Worm (Caenorhabditis elegans) whole organism, dauer: ENCODE data around the gene dpy-11.

Source experiments
- unc-62 ChIP-seq: sonication (generic microtip); optimal IDR thresholded peaks from 2 replicates; lab custom pipeline; 2017; ENCODE audit warnings: missing biosample characterization, missing genetic modification reagents, missing genetic modification characterization

dpy-11 gene

DNA sequence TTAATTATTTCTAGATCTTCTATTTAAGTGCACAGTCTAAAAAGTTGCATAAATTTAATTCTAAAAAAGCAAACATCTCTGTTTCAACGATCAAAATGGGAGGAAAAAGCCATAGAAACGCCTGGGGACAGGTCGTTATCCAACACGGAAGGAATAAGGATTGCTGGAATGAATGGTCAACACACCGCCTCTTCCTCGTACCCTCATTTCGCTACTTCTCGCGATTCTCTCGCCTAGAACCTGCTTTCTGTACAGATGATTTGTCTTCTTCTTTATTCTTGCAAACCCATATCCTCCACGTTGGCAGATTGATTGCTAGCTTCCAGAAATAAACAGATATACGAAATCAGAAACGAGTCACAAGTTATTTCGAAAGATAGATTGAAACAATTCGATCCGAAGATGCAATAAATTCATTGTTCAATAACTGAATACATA, at the start of gene dpy-11:
dpy-11 (minus strand) TSS at position 354 of the 438 bp plus-strand sequence.
- no peak for TF ChIP-seq unc-62

DNA sequence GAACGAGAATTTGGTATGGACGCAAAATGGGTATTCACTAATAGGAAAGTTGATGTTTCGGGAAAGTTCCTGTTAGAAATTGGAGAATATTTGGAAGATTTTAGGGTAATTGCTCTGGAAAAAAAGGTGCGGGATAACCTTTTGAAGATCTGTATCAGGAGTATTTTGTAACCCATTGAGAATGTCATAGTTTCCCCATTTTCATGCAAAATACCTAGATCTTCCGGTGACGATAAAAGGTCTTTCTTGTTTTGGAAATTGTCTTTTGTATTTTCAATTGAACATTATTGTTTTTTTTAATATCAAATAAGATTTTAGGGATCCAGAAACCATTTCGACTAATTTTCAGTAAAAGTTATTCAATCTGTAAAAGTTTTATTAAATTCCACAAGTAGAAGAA, 46.6 kb upstream of the dpy-11 start, which contains the start of gene spp-19:
spp-19 (minus strand) TSS at position 101 of the 400 bp plus-strand sequence.
- no peak for TF ChIP-seq unc-62

DNA sequence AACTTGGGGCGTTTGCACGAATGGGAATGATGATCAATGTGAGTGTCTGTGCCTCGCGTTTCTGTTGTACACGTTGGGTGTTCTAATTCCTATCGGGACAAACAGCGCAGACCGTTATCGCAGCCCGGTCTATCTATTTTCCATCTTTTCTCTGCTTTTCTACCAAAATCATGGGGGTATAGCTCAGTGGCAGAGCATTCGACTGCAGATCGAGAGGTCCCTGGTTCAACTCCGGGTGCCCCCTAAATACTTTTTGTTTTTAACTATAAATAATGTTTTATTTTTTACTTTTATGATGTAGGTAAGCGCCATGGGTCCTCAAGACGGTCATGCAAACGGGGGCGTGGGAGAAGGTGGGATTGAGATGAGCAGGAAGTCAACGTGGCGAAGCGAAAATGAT, 44.5 kb upstream of the dpy-11 start:
- TF ChIP-seq unc-62 = no peak

DNA sequence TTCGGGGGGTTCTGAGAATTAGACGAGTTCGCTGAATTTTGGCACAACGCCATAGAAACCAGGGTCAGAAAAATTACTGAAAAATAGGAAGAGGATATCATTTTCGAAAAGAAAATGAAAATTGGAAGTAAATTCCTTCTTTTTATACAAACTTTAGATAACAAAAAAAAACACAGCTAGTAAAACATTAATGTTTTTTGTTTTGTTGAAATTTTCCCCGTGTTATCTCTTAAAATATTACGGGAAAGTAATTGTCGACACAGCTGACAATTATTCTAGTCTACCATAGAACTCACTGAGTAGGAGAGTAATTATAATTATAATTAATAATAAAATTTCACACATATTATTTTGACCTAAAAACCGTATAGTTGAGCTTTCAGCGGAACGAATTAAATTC, 44.1 kb upstream of the dpy-11 start, which contains the start of gene spp-26:
spp-26 (minus strand) TSS at position 101 of the 400 bp plus-strand sequence.
- TF ChIP-seq unc-62 = no peak

DNA sequence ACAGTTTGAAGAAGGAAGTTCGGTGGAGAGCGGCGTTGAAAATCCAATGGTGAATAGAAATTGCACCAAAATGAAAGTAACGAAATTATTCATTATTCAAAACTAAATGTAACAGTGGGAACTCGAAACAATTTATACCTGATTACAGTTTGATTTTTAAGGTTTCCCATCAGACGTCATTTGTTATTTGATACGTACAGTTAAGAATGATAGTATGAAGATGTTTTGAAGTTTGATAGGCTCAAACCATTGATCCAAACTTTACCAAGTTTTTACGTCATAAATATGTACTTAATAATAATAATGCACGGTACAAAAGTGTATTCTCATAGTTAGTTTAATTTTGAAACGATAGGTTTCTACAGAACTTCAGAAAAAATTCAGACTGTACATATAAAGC, 43.1 kb upstream of the dpy-11 start, which contains the start of gene spp-20:
spp-20 (minus strand) TSS at position 101 of the 400 bp plus-strand sequence.
- TF ChIP-seq unc-62 = no peak

DNA sequence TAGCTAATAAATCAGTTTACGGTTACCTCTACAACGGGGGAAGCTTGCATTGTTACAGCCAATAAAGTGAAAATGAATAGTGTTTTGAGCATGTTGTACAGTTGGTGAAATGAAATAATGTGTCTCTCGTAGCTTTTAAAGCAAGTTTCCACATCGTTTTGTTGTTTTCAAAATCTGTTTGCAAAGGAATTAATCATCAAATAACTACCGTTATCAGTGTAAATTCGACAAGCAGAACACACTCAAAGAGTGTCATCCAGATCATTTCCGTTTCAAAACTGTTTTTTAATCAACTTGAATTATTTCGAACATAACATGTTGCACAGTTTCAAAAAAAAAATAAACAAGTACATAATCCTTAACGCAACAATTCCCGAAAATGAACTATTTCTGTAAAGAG, 42.0 kb upstream of the dpy-11 start, which contains the start of gene spp-27:
spp-27 (minus strand) TSS at position 101 of the 400 bp plus-strand sequence.
- TF ChIP-seq unc-62 = no peak

DNA sequence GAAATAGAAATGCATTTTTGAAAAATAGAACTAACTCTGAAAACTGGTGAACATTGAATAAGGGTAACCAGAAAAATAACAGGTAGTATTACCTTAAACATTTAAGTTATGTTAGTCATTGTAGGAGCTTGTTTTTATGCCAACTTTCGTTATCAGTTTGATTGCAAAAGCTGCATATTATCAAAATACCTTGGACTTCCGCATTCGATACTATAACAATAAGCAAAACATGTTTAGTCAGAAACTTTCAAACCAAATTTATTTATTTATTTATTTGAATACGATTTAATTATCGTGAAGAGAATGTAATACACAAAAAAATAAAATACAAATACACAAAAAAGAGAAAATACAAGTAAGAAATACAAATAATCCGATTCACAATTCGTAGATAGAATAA, 39.3 kb upstream of the dpy-11 start, which contains the start of gene K04A8.19:
K04A8.19 (minus strand) TSS at position 101 of the 400 bp plus-strand sequence.
- TF ChIP-seq unc-62 = no peak

DNA sequence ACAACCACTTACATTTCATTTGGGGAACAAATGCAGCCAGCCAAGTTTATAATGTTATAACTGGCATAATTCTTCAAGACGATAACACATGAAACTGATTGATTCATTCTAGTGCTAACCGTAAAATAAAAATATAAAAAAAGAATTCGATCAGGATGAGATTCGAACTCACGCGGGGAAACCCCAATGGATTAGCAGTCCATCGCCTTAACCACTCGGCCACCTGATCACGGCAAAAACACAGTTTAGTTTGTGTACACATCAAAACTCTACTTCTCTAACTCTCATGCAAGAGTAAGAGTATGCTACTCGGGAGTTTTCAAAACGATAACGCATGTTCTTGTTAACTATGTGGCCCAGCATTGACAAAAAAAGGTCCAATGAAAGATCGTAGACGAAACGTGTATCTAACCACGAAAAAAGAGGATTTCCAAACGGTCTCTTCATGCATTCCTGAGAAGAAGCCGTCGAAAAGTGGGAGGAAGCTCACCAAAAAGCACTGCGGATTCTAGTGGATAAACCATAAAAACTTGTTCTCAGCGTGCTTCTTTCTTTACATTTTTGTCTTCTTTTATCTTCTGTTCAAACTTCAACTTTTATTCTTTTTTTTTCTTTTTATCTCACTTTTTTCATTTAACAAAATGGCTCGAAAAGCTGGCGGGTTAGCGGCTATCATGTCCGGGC, 36.8 kb upstream of the dpy-11 start, which contains the start of gene twk-10:
twk-10 (plus strand) TSS at position 634 of the 684 bp plus-strand sequence.
- no peak for TF ChIP-seq unc-62

DNA sequence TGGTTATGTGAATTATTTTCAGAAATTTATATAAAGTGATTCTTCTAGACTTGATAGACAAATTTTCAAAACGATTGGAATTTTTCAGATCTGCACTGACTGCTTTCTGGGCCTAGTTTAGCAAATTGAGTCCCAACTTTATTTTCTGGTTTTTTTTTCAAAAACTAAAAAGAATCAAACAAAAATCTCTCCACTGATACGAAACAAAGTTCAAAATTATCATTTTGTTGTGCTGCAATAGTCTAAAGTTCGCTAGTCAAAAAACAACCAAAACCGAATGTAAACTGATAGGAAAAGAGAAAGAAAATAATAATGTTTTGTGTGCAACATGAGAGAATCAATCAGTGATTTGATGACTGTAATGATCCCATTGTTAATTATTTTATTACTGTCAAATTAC, 34.8 kb upstream of the dpy-11 start, which contains the start of gene lipl-4:
lipl-4 (plus strand) TSS at position 301 of the 400 bp plus-strand sequence.
- TF ChIP-seq unc-62 = no peak

DNA sequence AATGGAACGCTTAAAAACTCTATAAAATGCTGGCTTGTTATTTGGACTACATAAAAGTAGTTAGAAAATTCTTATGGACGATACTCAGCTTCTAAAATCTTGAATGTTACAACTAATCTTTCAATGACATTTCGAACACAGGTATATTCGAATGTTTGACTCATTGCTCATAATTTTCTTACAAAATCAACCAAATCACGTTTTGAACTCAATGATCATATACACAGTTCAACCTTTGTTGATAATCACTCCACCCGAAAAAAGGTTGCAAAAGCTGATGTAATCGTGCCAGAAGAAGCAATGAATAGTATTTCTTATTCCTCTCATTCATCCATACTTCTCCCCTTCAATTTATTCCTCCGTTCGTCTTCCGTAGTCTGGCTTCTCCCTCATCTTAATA, 34.1 kb upstream of the dpy-11 start, which contains the start of gene K04A8.20:
K04A8.20 (plus strand) TSS at position 301 of the 400 bp plus-strand sequence.
- no peak for TF ChIP-seq unc-62

DNA sequence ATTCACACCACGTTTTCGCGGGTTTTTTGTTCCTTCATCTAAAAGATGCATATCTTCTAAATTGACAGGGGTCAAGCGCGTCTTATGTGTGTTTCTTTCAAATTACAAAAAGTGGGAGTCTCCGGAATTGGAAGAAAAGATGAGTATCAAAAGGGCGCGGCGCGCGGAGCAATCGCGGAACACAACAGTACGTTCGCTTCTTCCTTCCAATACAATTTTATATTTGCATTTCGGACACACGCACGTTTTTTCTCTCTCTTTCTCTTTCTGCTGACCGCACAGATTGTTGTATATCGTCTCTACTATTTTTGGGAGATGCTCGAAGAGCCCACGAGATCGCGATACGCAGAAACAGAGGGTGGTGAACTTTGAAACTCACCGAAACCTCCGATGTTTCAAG, 33.3 kb upstream of the dpy-11 start:
- TF ChIP-seq unc-62 = no peak

DNA sequence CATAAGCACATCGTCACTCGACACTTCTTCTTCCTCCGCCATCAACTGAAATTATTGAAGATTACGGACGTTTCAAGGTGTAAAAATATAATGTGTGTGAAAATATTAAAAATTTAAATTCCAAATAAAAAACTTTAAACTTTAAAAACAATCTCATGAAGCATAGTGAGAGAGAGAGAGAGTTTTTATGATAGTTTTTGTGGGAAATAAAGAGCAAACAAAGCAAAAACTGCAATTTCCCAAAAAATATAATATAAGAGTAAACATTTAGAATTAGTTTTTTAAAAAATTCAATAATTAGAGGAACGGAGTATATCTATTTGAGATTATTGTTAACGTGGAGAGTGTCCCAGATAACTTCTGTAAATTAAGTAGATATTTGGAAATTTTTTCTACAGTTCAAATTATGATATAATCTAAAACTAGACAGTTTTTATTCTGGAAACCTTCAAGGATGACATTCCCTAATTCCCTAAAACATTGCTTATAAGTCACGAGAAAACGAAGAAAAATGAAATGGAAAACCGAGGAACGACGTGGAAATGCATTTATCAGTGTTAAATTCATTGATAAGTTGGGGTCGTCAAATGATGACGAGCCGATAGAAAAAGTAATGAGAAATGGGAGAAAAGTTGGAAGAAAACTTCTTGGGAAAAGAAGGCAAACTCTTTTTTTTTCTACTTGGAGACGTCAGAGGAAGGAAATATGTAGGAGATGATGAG, 31.6 kb upstream of the dpy-11 start, which contains the start of gene dre-1:
dre-1 (minus strand) TSS at position 51 of the 722 bp plus-strand sequence.
- no peak for TF ChIP-seq unc-62

DNA sequence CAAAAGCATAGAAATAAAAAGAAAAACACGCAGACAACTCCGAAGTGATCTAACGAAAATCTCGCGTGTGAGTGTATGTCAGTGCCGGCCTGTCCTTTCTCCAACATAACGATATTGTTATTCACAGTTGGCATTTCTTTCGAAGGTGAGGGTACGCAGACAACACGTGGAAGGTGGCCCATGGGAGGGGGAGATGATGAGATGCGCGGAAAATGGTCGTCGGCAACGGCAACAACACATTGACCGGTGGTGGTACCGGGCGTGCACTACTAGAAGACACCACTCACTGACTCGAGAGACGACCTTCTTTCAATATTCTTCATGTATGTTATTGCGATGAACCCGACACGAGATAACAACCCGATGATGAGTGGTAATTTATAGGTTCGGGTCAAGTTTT, 30.0 kb upstream of the dpy-11 start:
- no peak for TF ChIP-seq unc-62

DNA sequence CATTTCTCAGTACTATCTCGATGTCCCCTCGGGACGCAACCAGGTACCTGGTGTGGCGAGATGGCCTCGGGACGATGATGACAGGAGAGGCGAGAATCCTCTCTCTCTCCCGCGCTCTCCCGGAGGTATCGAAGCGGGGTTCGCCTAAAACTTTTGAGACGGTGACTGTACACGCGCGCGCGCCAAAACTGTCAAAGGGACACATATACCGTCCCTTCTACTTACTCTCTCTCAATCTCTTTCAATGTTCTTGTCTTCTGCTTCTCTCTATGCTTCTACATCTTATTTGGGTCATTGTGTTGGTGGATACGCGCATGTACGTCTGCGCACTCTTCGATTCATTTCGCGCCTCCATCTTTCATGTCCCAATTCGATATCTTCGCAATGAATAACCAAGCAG, 26.8 kb upstream of the dpy-11 start:
- no peak for TF ChIP-seq unc-62

DNA sequence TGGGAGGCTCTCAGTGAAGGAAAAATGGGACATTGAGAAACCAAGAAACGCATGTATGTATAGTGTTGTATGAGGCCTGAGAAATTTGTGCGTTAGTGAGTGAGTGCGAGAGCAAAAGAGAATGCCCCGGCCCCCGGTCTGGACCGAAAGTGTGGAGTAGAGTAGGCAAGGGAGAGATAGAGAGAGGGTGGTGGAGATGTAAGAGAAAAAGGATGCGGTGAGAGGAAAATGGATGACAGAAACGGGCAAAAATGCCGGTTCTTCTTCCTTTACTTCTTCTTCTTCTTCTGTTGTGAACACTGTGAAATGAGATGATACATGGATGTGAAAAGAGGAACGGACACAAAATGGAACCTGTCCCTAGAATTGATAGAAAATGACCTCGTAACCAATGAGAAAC, 23.3 kb upstream of the dpy-11 start:
- TF ChIP-seq unc-62 = no peak

DNA sequence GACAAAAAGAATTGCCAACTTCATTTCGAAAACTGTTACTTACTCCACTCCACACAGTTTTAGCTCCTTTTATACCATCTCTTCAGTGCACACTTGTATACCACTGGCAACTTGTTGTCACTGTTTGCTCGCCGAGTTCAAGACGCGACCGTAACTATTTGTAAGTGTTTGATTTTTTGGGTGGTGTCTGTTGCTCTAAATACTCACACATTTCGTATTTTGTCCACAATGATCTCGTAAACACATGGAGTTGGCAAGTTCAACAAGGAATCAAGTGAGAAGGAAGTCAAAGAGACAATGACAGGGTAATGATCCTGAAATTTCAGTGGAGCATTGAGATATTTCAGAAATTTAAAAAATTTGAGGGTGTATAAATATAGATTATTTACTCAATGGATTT, 18.0 kb upstream of the dpy-11 start, which contains the start of gene hpo-26:
hpo-26 (minus strand) TSS at position 31 of the 400 bp plus-strand sequence.
- no peak for TF ChIP-seq unc-62

DNA sequence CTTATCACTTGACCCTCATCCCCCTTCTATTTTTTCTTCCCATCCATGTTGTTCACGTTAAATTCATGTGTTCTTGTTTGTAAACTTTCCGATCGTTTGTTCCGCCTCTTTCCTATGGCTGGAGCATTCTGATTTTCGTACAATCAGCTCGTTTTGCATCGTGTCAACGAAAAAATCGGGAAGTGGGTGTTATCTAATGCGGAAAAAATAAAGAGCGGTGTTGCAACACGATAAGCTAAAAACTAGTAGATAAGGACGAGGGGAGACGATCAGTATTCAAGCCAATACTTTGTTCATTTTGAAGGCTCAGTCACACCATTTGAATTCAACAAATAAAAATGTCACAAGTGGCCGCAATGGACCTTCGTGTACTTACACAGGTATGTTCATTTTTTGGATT, 9.7 kb upstream of the dpy-11 start, which contains the start of gene acs-1:
acs-1 (plus strand) TSS at position 233 of the 400 bp plus-strand sequence.
- TF ChIP-seq unc-62 = no peak
